Worm (Caenorhabditis elegans): ENCODE results near the gene vha-1.

ce11 chrIII:9807560-9808046 is 26.5 kb downstream of the vha-1 start:
- TF ChIP-seq ref-1 (GFP tag; conservative IDR thresholded peaks at IDR 0.05), result no peak
- no peak for TF ChIP-seq T22C8.4 (GFP tag; IDR thresholded peaks at IDR 0.05)
- TF ChIP-seq tab-1 (GFP tag; IDR thresholded peaks at IDR 0.05), result no peak
